Worm (Caenorhabditis elegans): Measurements from ENCODE around the gene fbxa-158.

ce11 chrII:1666025-1666424 is 44.9 kb upstream of the fbxa-158 start, which contains the start of gene srlf-29:
- no peak for TF ChIP-seq klf-2 (GFP tag; conservative IDR thresholded peaks at IDR 0.05)
- no peak for TF ChIP-seq tab-1 (GFP tag; IDR thresholded peaks at IDR 0.05)
- no peak for TF ChIP-seq T22C8.4 (GFP tag; IDR thresholded peaks at IDR 0.05)

Measured in whole organism, midembryonic.